Fruit fly (Drosophila melanogaster) whole organism, embryonic: Measurements from ENCODE around the gene CG7551.

ENCODE experiments used
- B-H2 ChIP-seq: fragments of 200-800 bp; sonication (Bioruptor generic); optimal IDR thresholded peaks from 2 replicates; lab custom pipeline; 2018; ENCODE audit warnings: missing biosample characterization, mild to moderate bottlenecking, missing genetic modification characterization
- Bteb2 ChIP-seq: fragments of 200-800 bp; sonication (Bioruptor generic); optimal IDR thresholded peaks from 2 replicates; lab custom pipeline; 2016; ENCODE audit warnings: missing biosample characterization, missing genetic modification characterization
- CG10431 ChIP-seq: fragments of 200-800 bp; sonication (Bioruptor generic); optimal IDR thresholded peaks from 3 replicates; lab custom pipeline; 2018; ENCODE audit warnings: missing biosample characterization, mild to moderate bottlenecking, missing genetic modification characterization
- CG13287 ChIP-seq: fragments of 200-800 bp; sonication (Bioruptor generic); IDR thresholded peaks from 2 replicates; pipeline ENCODE4 v1.3.6; 2022; ENCODE audit warnings: missing biosample characterization, missing genetic modification characterization; ENCODE audit not compliant: partially characterized antibody
- CG13894 ChIP-seq: fragments of 200-800 bp; sonication (Bioruptor generic); optimal IDR thresholded peaks from 3 replicates; lab custom pipeline; 2018; ENCODE audit warnings: missing biosample characterization, mild to moderate bottlenecking, missing genetic modification characterization, moderate library complexity
- CG14710 ChIP-seq: fragments of 200-800 bp; sonication (Bioruptor generic); optimal IDR thresholded peaks from 3 replicates; lab custom pipeline; 2019; ENCODE audit warnings: missing biosample characterization, mild to moderate bottlenecking, missing genetic modification characterization, moderate library complexity
- CG15514 ChIP-seq: fragments of 200-800 bp; sonication (Bioruptor generic); optimal IDR thresholded peaks from 3 replicates; lab custom pipeline; 2017; ENCODE audit warnings: missing biosample characterization, missing genetic modification characterization, mild to moderate bottlenecking, moderate library complexity, missing genetic modification reagents
- CG17359 ChIP-seq: fragments of 200-800 bp; sonication (Bioruptor generic); optimal IDR thresholded peaks from 3 replicates; lab custom pipeline; 2018; ENCODE audit warnings: missing biosample characterization, mild to moderate bottlenecking, missing genetic modification characterization, moderate library complexity
- CG17385 ChIP-seq: fragments of 200-800 bp; sonication (Bioruptor generic); optimal IDR thresholded peaks from 3 replicates; lab custom pipeline; 2018; ENCODE audit warnings: missing biosample characterization, mild to moderate bottlenecking, missing genetic modification characterization
- CG17568 ChIP-seq: fragments of 200-800 bp; sonication (Bioruptor generic); optimal IDR thresholded peaks from 2 replicates; lab custom pipeline; 2018; ENCODE audit warnings: missing biosample characterization, mild to moderate bottlenecking, missing genetic modification characterization, moderate library complexity
- CG2875 ChIP-seq: fragments of 200-800 bp; sonication (Bioruptor generic); optimal IDR thresholded peaks from 2 replicates; lab custom pipeline; 2017; ENCODE audit warnings: missing biosample characterization, mild to moderate bottlenecking, missing genetic modification characterization, missing genetic modification reagents
- CG43689 ChIP-seq: fragments of 200-800 bp; sonication (Bioruptor generic); IDR thresholded peaks from 2 replicates; pipeline ENCODE4 v1.3.6; 2022; ENCODE audit warnings: missing biosample characterization, missing genetic modification characterization
- CG6683 ChIP-seq: fragments of 200-800 bp; sonication (Bioruptor generic); optimal IDR thresholded peaks from 2 replicates; lab custom pipeline; 2017; ENCODE audit warnings: missing biosample characterization, mild to moderate bottlenecking, missing genetic modification characterization, missing genetic modification reagents
- CG8281 ChIP-seq: fragments of 200-800 bp; sonication (Bioruptor generic); optimal IDR thresholded peaks from 2 replicates; lab custom pipeline; 2018; ENCODE audit warnings: missing biosample characterization, mild to moderate bottlenecking, missing genetic modification characterization, moderate library complexity
- CG8359 ChIP-seq: fragments of 200-800 bp; sonication (Bioruptor generic); optimal IDR thresholded peaks from 2 replicates; lab custom pipeline; 2017; ENCODE audit warnings: missing biosample characterization, mild to moderate bottlenecking, missing genetic modification characterization, borderline replicate concordance
- CG9817 ChIP-seq: fragments of 200-800 bp; sonication (Bioruptor generic); optimal IDR thresholded peaks from 2 replicates; lab custom pipeline; 2018; ENCODE audit warnings: missing biosample characterization, mild to moderate bottlenecking, missing genetic modification characterization, moderate library complexity
- CG9932 ChIP-seq: fragments of 200-800 bp; sonication (Bioruptor generic); IDR thresholded peaks from 2 replicates; pipeline ENCODE4 v1.3.6; 2022; ENCODE audit warnings: missing biosample characterization, missing genetic modification characterization
- Dref ChIP-seq: fragments of 200-800 bp; sonication (Bioruptor generic); IDR thresholded peaks from 2 replicates; pipeline ENCODE4 v1.3.6; 2022; ENCODE audit warnings: missing biosample characterization, missing genetic modification characterization
- ERR ChIP-seq: fragments of 200-800 bp; sonication (Bioruptor generic); optimal IDR thresholded peaks from 2 replicates; lab custom pipeline; 2016; ENCODE audit warnings: missing biosample characterization, missing genetic modification characterization
- Gsc ChIP-seq: fragments of 200-800 bp; sonication (Bioruptor generic); IDR thresholded peaks from 2 replicates; pipeline ENCODE4 v1.3.6; 2022; ENCODE audit warnings: missing biosample characterization, missing genetic modification characterization
- Gug ChIP-seq: fragments of 200-800 bp; sonication (Bioruptor generic); IDR thresholded peaks from 4 replicates; pipeline ENCODE4 v1.3.6; 2022; ENCODE audit warnings: missing biosample characterization, missing genetic modification characterization
- Mes4 ChIP-seq: fragments of 200-800 bp; sonication (Bioruptor generic); optimal IDR thresholded peaks from 2 replicates; lab custom pipeline; 2016; ENCODE audit warnings: missing biosample characterization, missing genetic modification characterization
- Myb ChIP-seq: fragments of 200-800 bp; sonication (Bioruptor generic); optimal IDR thresholded peaks from 2 replicates; lab custom pipeline; 2016; ENCODE audit warnings: missing biosample characterization, missing genetic modification characterization
- Opbp ChIP-seq: fragments of 200-800 bp; sonication (Bioruptor generic); IDR thresholded peaks from 3 replicates; pipeline ENCODE4 v1.3.6; 2022; ENCODE audit warnings: missing biosample characterization, missing genetic modification characterization; ENCODE audit not compliant: partially characterized antibody
- Ptx1 ChIP-seq: fragments of 200-800 bp; sonication (Bioruptor generic); IDR thresholded peaks from 2 replicates; pipeline ENCODE4 v1.3.6; 2022; ENCODE audit warnings: missing biosample characterization, missing genetic modification characterization
- Spps ChIP-seq: fragments of 200-800 bp; sonication (Bioruptor generic); optimal IDR thresholded peaks from 2 replicates; lab custom pipeline; 2018; ENCODE audit warnings: missing biosample characterization, mild to moderate bottlenecking, missing genetic modification characterization
- ac ChIP-seq: fragments of 200-800 bp; sonication (Bioruptor generic); optimal IDR thresholded peaks from 3 replicates; lab custom pipeline; 2017; ENCODE audit warnings: missing biosample characterization, mild to moderate bottlenecking, missing genetic modification characterization
- aop ChIP-seq: fragments of 200-800 bp; sonication (Bioruptor generic); IDR thresholded peaks from 2 replicates; pipeline ENCODE4 v1.3.6; 2022; ENCODE audit warnings: missing biosample characterization, missing genetic modification characterization
- ase ChIP-seq: fragments of 200-800 bp; sonication (Bioruptor generic); IDR thresholded peaks from 3 replicates; pipeline ENCODE4 v1.3.6; 2022; ENCODE audit warnings: missing biosample characterization, missing genetic modification characterization
- chif ChIP-seq, 2 experiments: fragments of 200-800 bp; sonication (Bioruptor generic); optimal IDR thresholded peaks; 3 replicates each; lab custom pipeline; 2016; ENCODE audit warnings: missing biosample characterization in 2 of 2, missing genetic modification characterization in 2 of 2
- ci ChIP-seq: fragments of 200-800 bp; sonication (Bioruptor generic); IDR thresholded peaks from 3 replicates; pipeline ENCODE4 v1.3.6; 2022; ENCODE audit warnings: missing biosample characterization, missing genetic modification characterization
- corto ChIP-seq: fragments of 200-800 bp; sonication (Bioruptor generic); optimal IDR thresholded peaks from 2 replicates; lab custom pipeline; 2016; ENCODE audit warnings: missing biosample characterization, mild to moderate bottlenecking, missing genetic modification characterization, moderate library complexity
- fd3F ChIP-seq: fragments of 200-800 bp; sonication (Bioruptor generic); optimal IDR thresholded peaks from 2 replicates; lab custom pipeline; 2018; ENCODE audit warnings: missing biosample characterization, mild to moderate bottlenecking, missing genetic modification characterization, moderate library complexity
- fd64A ChIP-seq: fragments of 200-800 bp; sonication (Bioruptor generic); optimal IDR thresholded peaks from 3 replicates; lab custom pipeline; 2018; ENCODE audit warnings: missing biosample characterization, mild to moderate bottlenecking, missing genetic modification characterization
- jing ChIP-seq: fragments of 200-800 bp; sonication (Bioruptor generic); optimal IDR thresholded peaks from 2 replicates; lab custom pipeline; 2018; ENCODE audit warnings: missing biosample characterization, mild to moderate bottlenecking, missing genetic modification characterization
- kni ChIP-seq: fragments of 200-800 bp; sonication (Bioruptor generic); optimal IDR thresholded peaks from 3 replicates; lab custom pipeline; 2017; ENCODE audit warnings: mild to moderate bottlenecking, missing biosample characterization, missing genetic modification reagents, missing genetic modification characterization
- lov ChIP-seq, 2 experiments: fragments of 200-800 bp in 1 of 2; fragments of >200 bp in 1 of 2; sonication (Bioruptor generic) in 1 of 2; IDR thresholded peaks in 1 of 2; optimal IDR thresholded peaks in 1 of 2; 2 replicates in 1 of 2; 3 replicates in 1 of 2; pipeline versions ENCODE4 v1.3.6 to Lab custom; 2017 to 2022; ENCODE audit warnings: missing biosample characterization in 1 of 2, missing genetic modification characterization in 1 of 2
- nmo ChIP-seq: fragments of 200-800 bp; sonication (Bioruptor generic); optimal IDR thresholded peaks from 2 replicates; lab custom pipeline; 2018; ENCODE audit warnings: missing biosample characterization, mild to moderate bottlenecking, missing genetic modification characterization, moderate library complexity
- salm ChIP-seq: fragments of 200-800 bp; sonication (Bioruptor generic); optimal IDR thresholded peaks from 2 replicates; lab custom pipeline; 2018; ENCODE audit warnings: missing biosample characterization, mild to moderate bottlenecking, missing genetic modification characterization
- sc ChIP-seq, 3 experiments: fragments of >200 bp in 2 of 3; fragments of 200-800 bp in 1 of 3; sonication (Bioruptor generic) in 1 of 3; optimal IDR thresholded peaks; 2 replicates in 2 of 3; 3 replicates in 1 of 3; lab custom pipeline; 2017; ENCODE audit warnings: mild to moderate bottlenecking in 1 of 3, missing biosample characterization in 1 of 3, missing genetic modification characterization in 1 of 3, missing genetic modification reagents in 1 of 3
- sd ChIP-seq: fragments of 200-800 bp; sonication (Bioruptor generic); optimal IDR thresholded peaks from 3 replicates; lab custom pipeline; 2018; ENCODE audit warnings: missing biosample characterization, mild to moderate bottlenecking, missing genetic modification characterization, moderate library complexity
- shn ChIP-seq: fragments of 200-800 bp; sonication (Bioruptor generic); optimal IDR thresholded peaks from 3 replicates; lab custom pipeline; 2016; ENCODE audit warnings: missing biosample characterization, missing genetic modification characterization
- sisA ChIP-seq: fragments of 200-800 bp; sonication (Bioruptor generic); IDR thresholded peaks from 2 replicates; pipeline ENCODE4 v1.3.6; 2022; ENCODE audit warnings: missing biosample characterization, missing genetic modification characterization
- slbo ChIP-seq: fragments of 200-800 bp; sonication (Bioruptor generic); IDR thresholded peaks from 2 replicates; pipeline ENCODE4 v1.3.6; 2022; ENCODE audit warnings: missing biosample characterization, missing genetic modification characterization
- sqz ChIP-seq: fragments of 200-800 bp; sonication (Bioruptor generic); optimal IDR thresholded peaks from 3 replicates; lab custom pipeline; 2018; ENCODE audit warnings: missing biosample characterization, mild to moderate bottlenecking, missing genetic modification characterization
- tll ChIP-seq, 2 experiments: fragments of 200-800 bp in 1 of 2; fragments of >200 bp in 1 of 2; sonication (Bioruptor generic) in 1 of 2; optimal IDR thresholded peaks; 2 replicates each; lab custom pipeline; 2017 to 2019; ENCODE audit warnings: missing biosample characterization in 2 of 2, missing genetic modification characterization in 2 of 2, mild to moderate bottlenecking in 1 of 2, moderate library complexity in 1 of 2
- z ChIP-seq: fragments of 200-800 bp; sonication (Bioruptor generic); IDR thresholded peaks from 3 replicates; pipeline ENCODE4 v1.3.6; 2022; ENCODE audit warnings: missing biosample characterization, missing genetic modification characterization

Gene CG7551

DNA sequence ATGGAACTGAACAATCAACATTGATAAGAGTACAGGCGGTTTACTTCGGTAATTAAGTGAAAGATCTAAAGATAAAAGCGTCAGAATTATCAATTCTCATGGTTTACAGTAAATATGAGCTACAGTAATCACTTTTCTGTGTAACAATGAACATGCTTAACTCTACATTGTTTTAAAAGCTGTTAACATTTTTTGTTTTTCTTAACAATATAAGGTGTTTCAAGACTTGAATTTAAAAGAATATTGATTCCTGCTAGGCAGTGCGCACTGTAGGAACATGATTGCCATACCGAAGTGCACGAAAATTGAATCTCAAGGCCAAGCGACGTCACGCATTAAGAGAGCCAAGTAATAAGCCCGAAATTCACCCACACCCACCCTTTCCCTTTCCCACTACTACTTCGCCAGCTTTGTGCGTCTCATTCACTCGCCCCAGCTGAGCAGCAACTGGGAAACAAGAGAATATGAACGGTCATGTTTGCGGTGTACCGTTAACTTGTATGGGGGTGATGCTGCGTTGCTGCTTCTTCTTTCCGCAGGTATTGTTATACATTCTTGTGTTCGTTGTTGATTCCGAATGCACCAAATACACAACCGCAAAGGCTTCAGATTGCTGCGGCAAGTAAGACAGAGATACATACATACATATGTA, 33.1 kb downstream of the CG7551 start (continued):
- TF ChIP-seq CG17568 (GFP tag; lab: Kevin White, UChicago) (no peak), CG14710 (tag; lab: Kevin White, UChicago) (peak; percentile 34), sd (tag; lab: Kevin White, UChicago) (peak; percentile 37), Gsc (no peak), sisA (peak; percentile 64; the same call in 1 of the 2 replicates), fd3F (GFP tag; lab: Kevin White, UChicago) (peak; percentile 65), nmo (GFP tag; lab: Kevin White, UChicago) (peak; percentile 63), Gug (peak; percentile 57; the same call in 3 of the 4 replicates), CG13894 (tag; lab: Kevin White, UChicago) (no peak), jing (GFP tag; lab: Kevin White, UChicago) (peak; percentile 28), CG13287 (no peak), CG43689 (GFP tag; lab: Robert Waterston, UW) (no peak), Ptx1 (GFP tag; lab: Robert Waterston, UW) (peak; percentile 72), Dref (GFP tag; lab: Robert Waterston, UW) (no peak), Opbp (GFP tag; lab: Robert Waterston, UW) (no peak), slbo (peak; percentile 85), CG9817 (peak; percentile 60), shn (GFP tag; lab: Kevin White, UChicago) (peak; percentile 31), CG9932 (GFP tag; lab: Robert Waterston, UW) (peak; percentile 71), aop (GFP tag; lab: Robert Waterston, UW) (peak; percentile 30; the same call in 1 of the 2 replicates), Myb (GFP tag; lab: Kevin White, UChicago) (peak; percentile 17), CG6683 (GFP tag; lab: Kevin White, UChicago) (no peak), B-H2 (peak; percentile 33), ase (peak; percentile 46; the same call in 1 of the 3 replicates)

DNA sequence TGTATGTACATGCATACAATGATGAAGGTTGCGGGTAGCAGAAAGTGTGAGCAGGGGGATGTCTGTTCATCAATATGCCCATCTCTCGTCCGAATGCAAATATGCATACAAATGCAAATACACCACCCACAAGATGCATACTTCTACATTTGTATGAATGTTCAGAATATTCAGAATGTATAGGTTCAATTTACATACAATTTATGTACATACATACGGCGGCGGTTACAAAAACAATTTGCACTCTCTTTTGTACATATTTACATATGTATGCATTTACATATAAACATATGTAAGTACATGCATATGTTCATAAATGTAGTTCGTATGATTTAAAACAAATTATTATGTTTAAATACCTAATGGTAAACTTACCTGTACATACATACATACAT, 33.6 kb downstream of the CG7551 start:
- TF ChIP-seq CG14710 (tag; lab: Kevin White, UChicago) (peak; percentile 30), Spps (tag; lab: Kevin White, UChicago) (peak; percentile 37), sc (optimal IDR thresholded peaks at IDR 0.05; lab: Kevin White, UChicago) (no peak), sc (GFP tag; optimal IDR thresholded peaks at IDR 0.05; lab: Kevin White, UChicago) (peak; percentile 44), salm (tag; lab: Kevin White, UChicago) (no peak), CG8359 (GFP tag; lab: Kevin White, UChicago) (peak; percentile 15), CG8281 (tag; lab: Kevin White, UChicago) (peak; percentile 38), chif (GFP tag; optimal IDR thresholded peaks at IDR 0.05; lab: Kevin White, UChicago) (peak in 1 of 2 experiments; percentile 13), ac (GFP tag; lab: Kevin White, UChicago) (peak; percentile 12), ci (0 out of 3 replicates have a peak, but pooled peaks have one; percentile 11), lov (optimal IDR thresholded peaks at IDR 0.05; lab: Kevin White, UChicago) (no peak), lov (GFP tag; IDR thresholded peaks at IDR 0.05; lab: Robert Waterston, UW) (0 out of 3 replicates have a peak, but pooled peaks have one; percentile 5), tll (GFP tag; optimal IDR thresholded peaks at IDR 0.05; lab: Kevin White, UChicago) (no peak), CG15514 (GFP tag; lab: Kevin White, UChicago) (no peak), ERR (no peak), Mes4 (GFP tag; lab: Kevin White, UChicago) (no peak), fd64A (GFP tag; lab: Kevin White, UChicago) (peak; percentile 25), CG17385 (GFP tag; lab: Kevin White, UChicago) (no peak), Bteb2 (GFP tag; lab: Kevin White, UChicago) (no peak), z (0 out of 3 replicates have a peak, but pooled peaks have one; percentile 3), CG2875 (peak; percentile 56), corto (GFP tag; lab: Kevin White, UChicago) (no peak), sqz (GFP tag; lab: Kevin White, UChicago) (peak; percentile 18), CG10431 (GFP tag; lab: Kevin White, UChicago) (peak; percentile 4), kni (GFP tag; lab: Kevin White, UChicago) (peak; percentile 5), CG17359 (tag; lab: Kevin White, UChicago) (peak; percentile 25)
